Fruit fly (Drosophila melanogaster) S2 (cell line): ENCODE data around the gene Ppn.

ENCODE experiments used
- CG8478 ChIP-seq: fragments of >200 bp; optimal IDR thresholded peaks from 2 replicates; lab custom pipeline; 2018
- CTCF ChIP-seq, 2 experiments: fragments of >200 bp; optimal IDR thresholded peaks; 2 replicates each; lab custom pipeline; 2018

The Ppn gene

dm6 chr3R:28540274-28541177, at the start of gene Ppn:
TSS of gene Ppn (minus strand) at chr3R:28540324.
- TF ChIP-seq CTCF (optimal IDR thresholded peaks at IDR 0.05; lab: Kevin White, UChicago) (no peak), CG8478 (no peak)

dm6 chr3R:28588395-28589050, 48.4 kb upstream of the Ppn start:
- no peak for TF ChIP-seq CTCF (optimal IDR thresholded peaks at IDR 0.05; lab: Kevin White, UChicago)
- no peak for TF ChIP-seq CG8478

- TF ChIP-seq CTCF (optimal IDR thresholded peaks at IDR 0.05; lab: Kevin White, UChicago), result no peak
- TF ChIP-seq CG8478, result no peak
These were observed 46.8 kb upstream of the Ppn start for dm6 chr3R:28586943-28587342.

dm6 chr3R:28586224-28586623, 46.1 kb upstream of the Ppn start:
- TF ChIP-seq CG8478 (no peak), CTCF (optimal IDR thresholded peaks at IDR 0.05; lab: Kevin White, UChicago) (no peak)

DNA sequence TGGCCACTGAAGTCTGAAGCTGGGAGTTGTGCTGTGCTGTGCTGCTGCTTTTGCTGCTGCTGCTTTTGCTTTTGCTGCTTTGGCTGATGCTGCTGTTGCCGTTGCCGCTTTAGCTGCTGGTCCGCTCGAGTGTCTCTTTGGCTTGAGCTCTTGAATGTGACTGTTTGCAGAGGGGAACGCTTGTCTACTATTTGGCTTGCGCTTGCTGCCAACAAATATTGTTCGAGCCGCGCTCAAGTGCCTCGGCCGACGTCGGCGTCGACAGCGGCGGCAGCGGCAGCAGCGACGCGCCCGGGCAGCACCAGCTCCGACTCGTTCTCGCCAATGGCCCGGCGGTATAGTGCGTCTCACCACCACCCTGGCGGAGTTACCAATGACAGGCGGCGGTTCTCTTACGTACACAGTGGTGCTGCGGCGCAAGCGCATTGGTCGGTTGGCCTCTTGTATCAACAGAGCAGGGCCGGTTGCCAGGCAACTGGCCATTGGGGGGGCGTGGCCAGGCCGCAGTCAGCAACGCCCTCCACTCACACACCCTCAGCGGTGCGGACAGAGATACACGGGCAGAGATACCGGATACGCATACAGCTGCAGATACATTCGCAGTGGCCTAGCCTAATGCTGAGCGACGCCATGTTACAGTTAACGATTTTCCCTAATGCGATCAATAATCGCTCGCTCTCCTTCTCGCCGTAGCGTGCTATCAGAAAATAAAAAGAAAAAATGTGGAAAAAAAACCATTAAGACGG, 45.1 kb upstream of the Ppn start, which contains the start of gene fkh:
Gene fkh, minus strand, starts transcription at position 189 of the 746 bp plus-strand sequence.
- TF ChIP-seq CTCF (optimal IDR thresholded peaks at IDR 0.05; lab: Kevin White, UChicago) (no peak), CG8478 (no peak)

dm6 chr3R:28584237-28584834, 44.2 kb upstream of the Ppn start:
- TF ChIP-seq CG8478, result no peak
- no peak for TF ChIP-seq CTCF (optimal IDR thresholded peaks at IDR 0.05; lab: Kevin White, UChicago)

DNA sequence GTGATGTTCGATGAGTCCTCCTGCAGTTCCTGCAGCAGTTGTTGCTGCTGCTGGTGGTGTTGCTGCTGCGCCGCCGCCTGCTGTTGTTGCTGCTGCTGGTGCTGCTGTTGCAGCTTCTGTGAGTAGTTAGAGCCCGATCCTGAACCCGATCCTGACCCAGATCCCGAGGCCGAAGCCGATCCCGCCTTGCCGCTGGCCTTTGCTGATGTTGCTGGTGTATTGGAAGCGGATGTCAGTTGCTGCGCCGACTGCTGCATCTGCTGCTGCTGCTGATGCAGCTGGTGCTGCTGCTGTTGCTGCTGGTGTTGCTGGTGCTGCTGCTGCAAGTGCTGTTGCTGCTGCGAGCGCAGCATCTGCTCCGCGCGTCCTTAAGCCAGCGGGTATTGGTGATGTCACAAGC, 42.5 kb upstream of the Ppn start:
- TF ChIP-seq CTCF (optimal IDR thresholded peaks at IDR 0.05; lab: Kevin White, UChicago) (no peak), CG8478 (no peak)

DNA sequence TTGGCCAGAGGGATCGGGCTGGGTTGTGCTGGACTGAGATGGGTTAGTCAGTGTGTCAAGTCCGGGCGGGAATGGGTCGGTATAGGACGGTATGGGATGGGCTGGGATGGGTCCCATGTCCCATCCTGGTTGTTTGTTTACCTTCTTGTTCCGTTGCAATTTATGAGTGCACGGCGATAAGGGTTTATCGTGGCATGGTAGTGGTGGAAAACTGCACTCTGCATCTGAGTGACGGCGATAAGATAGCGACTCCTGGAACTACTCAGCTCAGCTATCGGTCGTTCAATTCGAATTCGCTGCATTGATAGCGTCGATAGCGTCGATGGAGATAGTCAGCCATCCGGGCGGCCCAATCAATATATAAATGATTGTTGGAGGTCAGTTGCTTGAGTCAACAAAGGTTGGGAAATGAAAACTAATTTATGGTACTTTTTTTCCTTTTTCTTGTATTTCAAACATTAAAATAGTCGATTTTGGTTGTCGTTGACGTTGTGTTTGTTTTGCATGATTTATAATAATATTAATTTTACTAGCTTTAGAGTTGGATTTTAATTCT, 40.5 kb upstream of the Ppn start:
- TF ChIP-seq CG8478, result no peak
- TF ChIP-seq CTCF (optimal IDR thresholded peaks at IDR 0.05; lab: Kevin White, UChicago), result no peak

DNA sequence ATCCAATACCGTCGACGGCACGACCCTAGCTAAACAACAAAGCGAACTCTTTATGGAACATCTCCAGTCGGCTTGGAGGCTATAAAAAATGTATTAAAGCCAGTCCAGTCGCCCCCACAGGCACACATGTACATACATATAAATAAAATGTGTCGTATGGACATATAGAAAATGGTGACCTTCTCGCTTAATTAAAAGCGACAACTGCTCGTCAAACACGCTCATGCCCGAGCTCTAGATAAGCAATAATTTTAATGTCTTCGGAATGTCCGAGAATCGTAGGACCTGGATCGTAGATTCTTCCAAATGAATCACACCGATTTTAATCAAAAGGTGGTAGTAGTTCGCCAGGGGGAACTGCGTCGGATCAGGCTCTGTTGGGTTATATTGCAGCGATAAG, 39.9 kb upstream of the Ppn start:
- TF ChIP-seq CTCF (optimal IDR thresholded peaks at IDR 0.05; lab: Kevin White, UChicago), result no peak
- no peak for TF ChIP-seq CG8478

DNA sequence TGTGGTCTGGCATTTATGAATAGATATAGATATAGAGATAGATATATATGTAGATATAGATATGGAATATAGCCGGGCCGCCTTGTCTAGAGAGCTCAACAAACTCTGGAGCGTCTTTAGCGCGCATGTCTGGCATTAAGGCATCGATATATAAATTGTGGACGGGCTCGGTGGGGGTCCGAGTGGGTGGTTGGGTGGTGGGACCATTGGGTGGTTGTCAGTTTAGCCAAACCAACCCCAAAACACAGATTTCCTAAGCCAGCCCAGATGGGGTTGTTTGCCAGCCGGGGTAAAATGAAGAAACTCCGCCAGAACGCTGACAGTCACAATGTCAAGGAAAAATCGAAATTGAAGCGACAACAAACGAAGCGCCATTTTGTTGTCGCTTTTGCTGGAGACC, 39.4 kb upstream of the Ppn start:
- TF ChIP-seq CG8478, result no peak
- no peak for TF ChIP-seq CTCF (optimal IDR thresholded peaks at IDR 0.05; lab: Kevin White, UChicago)

dm6 chr3R:28576838-28577237, 36.7 kb upstream of the Ppn start:
- TF ChIP-seq CTCF (optimal IDR thresholded peaks at IDR 0.05; lab: Kevin White, UChicago), result no peak
- TF ChIP-seq CG8478, result no peak

DNA sequence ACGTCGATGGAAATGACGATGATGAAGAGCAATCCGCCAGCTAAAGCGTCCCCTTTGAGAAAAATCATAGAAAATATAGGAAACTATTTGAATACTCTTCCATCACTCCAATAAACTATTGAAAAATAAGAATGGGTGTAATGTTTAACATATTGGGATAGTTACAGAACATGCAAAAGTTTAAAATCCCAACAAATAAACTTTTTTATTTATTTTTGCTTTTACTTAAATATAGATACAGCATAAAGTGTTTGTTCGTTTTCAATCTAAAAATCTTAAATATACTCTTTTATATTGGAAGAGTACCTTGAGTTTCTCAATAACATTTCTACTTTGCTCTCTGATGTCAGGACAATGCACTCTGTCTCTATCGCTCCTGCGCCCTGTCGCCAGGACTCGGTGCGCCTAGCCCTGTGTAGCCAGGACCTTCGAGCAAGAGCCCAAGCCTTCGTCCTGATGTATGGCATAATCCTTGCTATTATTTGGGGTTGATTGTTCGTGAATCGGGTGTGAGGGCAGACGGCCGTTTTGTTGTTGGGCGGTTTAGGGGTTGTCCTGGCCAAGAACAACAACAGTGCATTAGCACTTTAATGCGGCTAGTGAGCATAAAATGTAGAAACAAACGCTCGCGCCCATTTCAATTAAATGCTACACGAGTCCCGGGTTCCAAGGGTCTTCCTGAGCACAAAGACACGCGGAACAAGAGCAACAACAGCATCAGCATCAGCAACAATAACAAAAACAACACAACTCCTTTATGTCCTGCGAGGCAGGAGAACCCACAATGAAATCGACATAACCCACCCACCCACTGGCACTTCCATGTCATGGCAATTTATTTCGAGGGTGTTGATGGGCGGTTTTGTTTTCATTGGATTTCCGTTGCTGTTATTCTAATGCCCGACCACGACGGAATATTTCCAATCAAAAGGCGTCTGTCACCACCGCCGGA, 32.8 kb upstream of the Ppn start:
- TF ChIP-seq CTCF (optimal IDR thresholded peaks at IDR 0.05; lab: Kevin White, UChicago) (no peak), CG8478 (no peak)

DNA sequence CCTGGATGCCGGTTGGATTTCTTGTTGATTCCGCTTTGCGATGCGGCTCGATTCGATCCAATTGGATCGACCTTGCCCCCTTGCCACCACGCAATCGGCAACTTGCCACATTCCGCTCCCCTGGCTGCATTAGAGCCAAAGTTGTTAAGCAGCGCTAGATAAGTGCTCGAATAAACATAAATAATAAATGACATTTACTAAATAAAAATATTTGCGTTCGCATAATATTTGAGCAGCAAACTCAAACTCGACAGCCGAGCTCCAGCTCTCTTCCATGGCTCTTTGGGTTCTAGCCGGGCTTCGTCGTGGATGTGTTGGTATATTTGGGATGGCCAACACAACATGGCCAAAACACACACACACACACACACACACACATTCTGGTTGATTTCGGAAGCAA, 30.7 kb upstream of the Ppn start:
- TF ChIP-seq CTCF (optimal IDR thresholded peaks at IDR 0.05; lab: Kevin White, UChicago) (no peak), CG8478 (no peak)
